Worm (Caenorhabditis elegans): ENCODE measurements around the gene panl-3.
A peak's percentile ranks its signal among the peaks of the same experiment; 100 is the strongest.

ce11 chrIII:9776323-9776722 lies 42.5 kb upstream of the panl-3 start, which contains the start of gene usp-46:
- TF ChIP-seq unc-55 (GFP tag; optimal IDR thresholded peaks at IDR 0.05) (no peak), ama-1 (optimal IDR thresholded peaks at IDR 0.05) (no peak), C38D4.7 (GFP tag; optimal IDR thresholded peaks at IDR 0.05) (no peak), hlh-30 (tag; optimal IDR thresholded peaks at IDR 0.05; ENCODE audit: insufficient read depth) (no peak), dve-1 (tag; optimal IDR thresholded peaks at IDR 0.05) (no peak), hlh-15 (tag; optimal IDR thresholded peaks at IDR 0.05) (no peak), dmd-4 (tag; optimal IDR thresholded peaks at IDR 0.05; ENCODE audit: borderline replicate concordance) (no peak), ceh-31 (tag; optimal IDR thresholded peaks at IDR 0.05) (peak; percentile 16), fkh-10 (GFP tag; optimal IDR thresholded peaks at IDR 0.05) (no peak), ceh-9 (tag; optimal IDR thresholded peaks at IDR 0.05) (no peak), ceh-30 (tag; optimal IDR thresholded peaks at IDR 0.05) (no peak)

All from whole organism, late embryonic.